Fruit fly (Drosophila melanogaster): ENCODE measurements around the gene Hsdl2.

- no peak for TF ChIP-seq h (optimal IDR thresholded peaks at IDR 0.05)
- TF ChIP-seq psq (optimal IDR thresholded peaks at IDR 0.05), result no peak
These were observed at the start of gene Hsdl2 for dm6 chr3R:27677174-27677726.

Data from Kc167 (cell line).